Fruit fly (Drosophila melanogaster): ENCODE measurements around the gene CG5096.

CG5096 gene

DNA sequence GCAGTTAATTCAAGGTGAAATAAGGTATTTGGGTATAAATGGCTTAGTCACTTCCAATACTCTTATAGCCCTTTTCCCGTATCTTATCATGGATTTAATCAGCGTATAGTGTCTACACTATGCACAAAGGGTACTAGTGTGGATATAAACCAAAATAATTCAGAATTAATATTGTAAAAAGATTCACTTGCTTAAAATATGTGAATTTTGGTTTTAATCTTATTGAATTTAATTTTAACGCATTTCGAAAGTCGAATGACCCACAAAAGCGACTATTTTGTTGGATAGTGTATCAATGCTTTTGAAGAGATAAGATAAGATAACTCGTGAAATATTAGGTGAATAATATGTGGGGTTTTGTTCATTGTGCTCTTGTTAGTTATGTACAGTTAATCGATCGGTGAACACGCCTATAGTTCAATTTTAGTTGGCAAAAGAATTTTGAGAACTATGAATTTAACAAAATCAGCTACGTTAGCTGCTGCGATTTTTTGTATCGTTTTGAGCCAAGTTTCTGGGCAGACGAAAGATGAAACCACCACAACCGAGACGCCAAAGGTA lies at the start of gene CG5096:
CG5096 (plus strand) TSS at position 374 of the 561 bp plus-strand sequence.
- TF ChIP-seq CG13204 (GFP tag; optimal IDR thresholded peaks at IDR 0.05) (no peak), CG15710 (tag; optimal IDR thresholded peaks at IDR 0.05) (peak; percentile 53), Pif1A (GFP tag; optimal IDR thresholded peaks at IDR 0.05) (no peak), CG34367 (tag; optimal IDR thresholded peaks at IDR 0.05) (peak; percentile 3), CG4496 (GFP tag; IDR thresholded peaks at IDR 0.05) (peak; percentile 72), Ets98B (GFP tag; IDR thresholded peaks at IDR 0.05) (peak; percentile 37), CG32121 (GFP tag; IDR thresholded peaks at IDR 0.05) (peak; percentile 41; the same call in 1 of the 2 replicates), CG8159 (tag; optimal IDR thresholded peaks at IDR 0.05) (no peak), CG8301 (tag; optimal IDR thresholded peaks at IDR 0.05) (no peak), CG17806 (tag; optimal IDR thresholded peaks at IDR 0.05) (peak; percentile 60), gl (tag; optimal IDR thresholded peaks at IDR 0.05) (no peak), Snoo (tag; optimal IDR thresholded peaks at IDR 0.05) (peak; percentile 54), CG9948 (tag; optimal IDR thresholded peaks at IDR 0.05) (peak; percentile 32), rn (GFP tag; IDR thresholded peaks at IDR 0.05) (no peak)

DNA sequence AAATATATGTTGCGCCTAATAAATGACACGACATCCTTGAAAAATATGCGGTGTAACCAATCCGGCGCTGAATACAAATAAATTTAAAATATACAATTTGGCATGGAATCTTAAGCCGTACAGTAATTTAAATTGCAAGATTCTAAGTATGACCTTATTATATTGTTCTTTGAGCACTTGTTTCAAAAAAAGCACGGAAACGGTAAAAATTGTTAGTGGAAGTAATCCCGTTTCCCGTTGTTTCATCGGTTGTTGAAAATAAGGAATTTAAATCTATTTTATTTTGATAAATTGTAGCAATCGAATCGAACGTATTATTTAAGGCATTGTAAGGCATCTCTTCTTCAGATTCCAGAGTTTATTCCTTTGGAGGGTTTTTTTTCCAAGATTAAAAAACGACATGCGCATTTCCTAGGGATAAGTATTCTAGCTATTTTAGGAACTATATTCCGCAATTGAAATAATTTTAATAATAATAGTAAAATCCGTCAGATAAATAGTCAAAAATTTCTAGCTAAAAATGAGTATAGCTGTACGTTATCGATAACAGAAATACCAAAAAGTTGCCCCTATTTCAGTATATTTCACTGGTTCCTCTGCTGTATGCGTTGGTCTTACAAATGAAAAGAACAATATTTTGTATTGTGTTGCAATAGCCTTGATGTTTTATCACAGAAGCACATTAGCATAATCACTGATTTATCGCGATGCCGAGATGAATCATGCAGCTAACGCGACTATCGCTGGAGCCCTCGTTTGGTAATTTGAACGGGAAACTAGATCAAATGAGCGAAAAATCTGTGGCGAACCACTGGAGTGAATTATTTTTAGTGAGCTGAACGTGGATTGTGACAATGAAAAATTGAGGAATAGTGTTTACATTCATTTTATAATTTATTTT lies 48.7 kb upstream of the CG5096 start, which contains the start of gene GATAd:
GATAd (plus strand) TSS at position 644 of the 901 bp plus-strand sequence.
- TF ChIP-seq CG8159 (tag; optimal IDR thresholded peaks at IDR 0.05) (no peak), EcR (GFP tag; optimal IDR thresholded peaks at IDR 0.05) (no peak), Ets98B (GFP tag; IDR thresholded peaks at IDR 0.05) (no peak), CG13204 (GFP tag; optimal IDR thresholded peaks at IDR 0.05) (no peak), CG9948 (tag; optimal IDR thresholded peaks at IDR 0.05) (no peak), D1 (tag; optimal IDR thresholded peaks at IDR 0.05) (no peak), fd96Ca (GFP tag; IDR thresholded peaks at IDR 0.05) (no peak), CG17806 (tag; optimal IDR thresholded peaks at IDR 0.05) (no peak), CG8301 (tag; optimal IDR thresholded peaks at IDR 0.05) (no peak), CG12605 (GFP tag; IDR thresholded peaks at IDR 0.05) (no peak), CG34367 (tag; optimal IDR thresholded peaks at IDR 0.05) (no peak), Pif1A (GFP tag; optimal IDR thresholded peaks at IDR 0.05) (no peak), CG10348 (GFP tag; IDR thresholded peaks at IDR 0.05) (no peak), rn (GFP tag; IDR thresholded peaks at IDR 0.05) (no peak), CG32121 (GFP tag; IDR thresholded peaks at IDR 0.05) (no peak), CG14655 (GFP tag; optimal IDR thresholded peaks at IDR 0.05) (no peak), CG15710 (tag; optimal IDR thresholded peaks at IDR 0.05) (no peak), Snoo (tag; optimal IDR thresholded peaks at IDR 0.05) (no peak)

DNA sequence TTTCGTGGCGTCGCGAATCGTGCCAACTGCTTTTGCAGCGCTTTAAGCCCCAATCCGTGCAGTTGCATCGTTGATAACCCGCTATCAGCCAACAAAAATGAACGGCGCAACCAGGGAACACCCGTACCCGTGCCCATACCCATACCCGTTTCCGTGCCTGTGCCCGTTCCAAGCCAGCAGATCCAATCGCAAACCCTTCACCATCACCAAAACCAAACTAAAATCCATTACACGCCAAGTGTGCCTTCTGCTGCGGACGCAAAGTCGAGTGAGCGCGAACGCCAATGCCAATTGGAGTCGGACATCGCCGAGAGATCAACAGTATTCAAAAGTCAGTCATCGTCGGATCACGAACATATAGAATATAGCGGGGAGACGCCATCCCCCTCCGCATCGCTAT lies 47.9 kb upstream of the CG5096 start:
- no peak for TF ChIP-seq CG4496 (GFP tag; IDR thresholded peaks at IDR 0.05)
- TF ChIP-seq EcR (GFP tag; optimal IDR thresholded peaks at IDR 0.05) = no peak
- no peak for TF ChIP-seq gl (tag; optimal IDR thresholded peaks at IDR 0.05)
- no peak for TF ChIP-seq CG9948 (tag; optimal IDR thresholded peaks at IDR 0.05)
- TF ChIP-seq CG17806 (tag; optimal IDR thresholded peaks at IDR 0.05) = no peak
- TF ChIP-seq D1 (tag; optimal IDR thresholded peaks at IDR 0.05) = no peak
- TF ChIP-seq CG14655 (GFP tag; optimal IDR thresholded peaks at IDR 0.05) = no peak
- TF ChIP-seq CG8301 (tag; optimal IDR thresholded peaks at IDR 0.05) = no peak
- TF ChIP-seq Ets98B (GFP tag; IDR thresholded peaks at IDR 0.05) = no peak

DNA sequence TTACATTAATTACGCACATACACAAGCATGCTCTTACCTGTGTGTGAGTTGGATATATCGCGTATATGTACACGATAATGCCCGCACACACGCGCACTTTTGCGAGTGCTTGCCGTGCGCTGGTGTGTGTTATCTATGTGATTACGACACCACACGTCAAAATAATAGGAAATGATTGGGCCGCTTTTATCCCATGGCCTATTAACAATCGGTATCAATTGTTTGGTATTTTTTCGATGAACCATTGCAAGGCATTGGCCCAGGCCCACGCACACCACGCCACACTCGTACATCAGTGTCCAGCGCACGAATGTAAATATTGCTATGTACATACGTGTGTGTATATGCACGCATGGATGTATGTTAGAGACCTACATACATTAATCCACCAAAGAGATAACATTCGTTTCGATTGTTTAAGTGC lies 47.2 kb upstream of the CG5096 start:
- TF ChIP-seq rn (GFP tag; IDR thresholded peaks at IDR 0.05) (no peak), fd96Ca (GFP tag; IDR thresholded peaks at IDR 0.05) (no peak), D1 (tag; optimal IDR thresholded peaks at IDR 0.05) (no peak), Pif1B (GFP tag; optimal IDR thresholded peaks at IDR 0.05) (peak; percentile 63), CG14655 (GFP tag; optimal IDR thresholded peaks at IDR 0.05) (no peak), CG9948 (tag; optimal IDR thresholded peaks at IDR 0.05) (peak; percentile 5), Pif1A (GFP tag; optimal IDR thresholded peaks at IDR 0.05) (no peak), Ets98B (GFP tag; IDR thresholded peaks at IDR 0.05) (peak; percentile 64; the same call in 1 of the 2 replicates), CG34367 (tag; optimal IDR thresholded peaks at IDR 0.05) (peak; percentile 48), CG15710 (tag; optimal IDR thresholded peaks at IDR 0.05) (peak; percentile 14), CG8159 (tag; optimal IDR thresholded peaks at IDR 0.05) (no peak), CG13204 (GFP tag; optimal IDR thresholded peaks at IDR 0.05) (no peak), CG8301 (tag; optimal IDR thresholded peaks at IDR 0.05) (peak; percentile 21), CG12605 (GFP tag; IDR thresholded peaks at IDR 0.05) (no peak), CG17806 (tag; optimal IDR thresholded peaks at IDR 0.05) (peak; percentile 28), Snoo (tag; optimal IDR thresholded peaks at IDR 0.05) (peak; percentile 30), CG32121 (GFP tag; IDR thresholded peaks at IDR 0.05) (peak; percentile 51; the same call in 1 of the 2 replicates), EcR (GFP tag; optimal IDR thresholded peaks at IDR 0.05) (peak; percentile 84), gl (tag; optimal IDR thresholded peaks at IDR 0.05) (peak; percentile 28), CG10348 (GFP tag; IDR thresholded peaks at IDR 0.05) (no peak), CG4496 (GFP tag; IDR thresholded peaks at IDR 0.05) (no peak)

DNA sequence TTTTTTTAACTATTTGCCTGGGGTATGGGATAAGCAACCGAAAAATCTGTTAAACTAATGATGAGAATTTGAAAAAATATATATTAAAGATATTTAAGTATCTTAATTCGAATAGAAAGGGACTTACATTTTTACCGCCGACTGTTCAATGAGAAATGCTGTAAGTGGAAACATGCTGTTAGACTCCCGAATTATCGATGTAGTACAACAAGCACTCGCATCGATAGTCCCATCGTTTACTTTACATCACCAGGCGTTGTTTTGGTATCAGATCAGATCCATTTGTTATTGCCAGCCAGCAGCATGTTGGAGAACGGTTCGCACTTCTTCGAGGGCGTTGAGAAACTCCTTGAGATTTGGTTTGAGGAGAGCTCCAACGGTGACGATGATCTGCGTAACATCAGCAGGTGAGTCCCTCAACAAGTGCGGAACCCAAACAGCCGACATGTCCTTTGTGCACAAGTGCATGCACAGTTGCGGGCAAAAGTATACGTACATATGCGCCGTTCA lies 42.8 kb upstream of the CG5096 start, which contains the start of gene SamDC:
SamDC (plus strand) TSS at position 246 of the 510 bp plus-strand sequence.
- no peak for TF ChIP-seq EcR (GFP tag; optimal IDR thresholded peaks at IDR 0.05)
- TF ChIP-seq CG13204 (GFP tag; optimal IDR thresholded peaks at IDR 0.05) = no peak
- no peak for TF ChIP-seq Pif1B (GFP tag; optimal IDR thresholded peaks at IDR 0.05)
- peak; percentile 19 for TF ChIP-seq Pif1A (GFP tag; optimal IDR thresholded peaks at IDR 0.05)
- peak; percentile 3 for TF ChIP-seq CG9948 (tag; optimal IDR thresholded peaks at IDR 0.05)
- TF ChIP-seq rn (GFP tag; IDR thresholded peaks at IDR 0.05) = no peak
- TF ChIP-seq CG8301 (tag; optimal IDR thresholded peaks at IDR 0.05) = no peak
- TF ChIP-seq CG17806 (tag; optimal IDR thresholded peaks at IDR 0.05) = no peak
- peak; percentile 39 for TF ChIP-seq CG8159 (tag; optimal IDR thresholded peaks at IDR 0.05)
- 0 out of 2 replicates have a peak, but pooled peaks have one; percentile 23 for TF ChIP-seq CG12605 (GFP tag; IDR thresholded peaks at IDR 0.05)
- TF ChIP-seq Snoo (tag; optimal IDR thresholded peaks at IDR 0.05) = peak; percentile 25
- TF ChIP-seq D1 (tag; optimal IDR thresholded peaks at IDR 0.05) = no peak
- TF ChIP-seq CG32121 (GFP tag; IDR thresholded peaks at IDR 0.05) = peak; percentile 11; the same call in 1 of the 2 replicates
- no peak for TF ChIP-seq CG10348 (GFP tag; IDR thresholded peaks at IDR 0.05)
- peak; percentile 36; the same call in 1 of the 2 replicates for TF ChIP-seq Ets98B (GFP tag; IDR thresholded peaks at IDR 0.05)
- no peak for TF ChIP-seq fd96Ca (GFP tag; IDR thresholded peaks at IDR 0.05)
- no peak for TF ChIP-seq gl (tag; optimal IDR thresholded peaks at IDR 0.05)
- no peak for TF ChIP-seq CG14655 (GFP tag; optimal IDR thresholded peaks at IDR 0.05)
- TF ChIP-seq CG15710 (tag; optimal IDR thresholded peaks at IDR 0.05) = peak; percentile 36
